Worm (Caenorhabditis elegans) whole organism, midembryonic: ENCODE measurements around the gene nhr-281.

Experiments
- T22C8.4 ChIP-seq: fragments of 200-800 bp; sonication (Bioruptor generic); IDR thresholded peaks from 2 replicates; pipeline ENCODE4 v1.3.6; 2022; ENCODE audit warnings: missing genetic modification characterization, missing compliant biosample characterization
- cog-1 ChIP-seq: sonication (generic microtip); optimal IDR thresholded peaks from 2 replicates; lab custom pipeline; 2016; ENCODE audit warnings: missing genetic modification characterization, missing compliant biosample characterization
- flt-1 ChIP-seq: fragments of 200-800 bp; sonication (Bioruptor generic); IDR thresholded peaks from 2 replicates; pipeline ENCODE4 v1.3.6; 2022; ENCODE audit warnings: missing genetic modification characterization, missing compliant biosample characterization
- klf-2 ChIP-seq: fragments of 200-800 bp; sonication (Bioruptor generic); conservative IDR thresholded peaks from 2 replicates; pipeline ENCODE4 v1.3.6; 2022; ENCODE audit warnings: missing genetic modification reagents, missing genetic modification characterization, missing compliant biosample characterization
- med-1 ChIP-seq: sonication (generic microtip); optimal IDR thresholded peaks from 2 replicates; lab custom pipeline; 2017; ENCODE audit warnings: missing genetic modification characterization, mild to moderate bottlenecking, missing compliant biosample characterization, antibody characterized with exemption, missing genetic modification reagents; ENCODE audit not compliant: insufficient read depth
- ref-1 ChIP-seq: fragments of 200-800 bp; sonication (Bioruptor generic); conservative IDR thresholded peaks from 2 replicates; pipeline ENCODE4 v1.3.6; 2022; ENCODE audit warnings: missing genetic modification reagents, missing genetic modification characterization, missing compliant biosample characterization
- tab-1 ChIP-seq: fragments of 200-800 bp; sonication (Bioruptor generic); IDR thresholded peaks from 2 replicates; pipeline ENCODE4 v1.3.6; 2022; ENCODE audit warnings: missing genetic modification characterization, missing compliant biosample characterization
- ztf-23 ChIP-seq: fragments of 200-800 bp; sonication (Bioruptor generic); IDR thresholded peaks from 2 replicates; pipeline ENCODE4 v1.3.6; 2022; ENCODE audit warnings: missing genetic modification reagents, missing genetic modification characterization, missing compliant biosample characterization
- ztf-29 ChIP-seq: fragments of 200-800 bp; sonication (Bioruptor generic); IDR thresholded peaks from 2 replicates; pipeline ENCODE4 v1.3.6; 2022; ENCODE audit warnings: missing genetic modification reagents, missing genetic modification characterization, missing compliant biosample characterization

Gene nhr-281

ce11 chrX:14113347-14113746, at the start of gene nhr-281:
TSS of gene nhr-281 (minus strand) at chrX:14113447.
- TF ChIP-seq klf-2 (GFP tag; lab: Robert Waterston, UW) (no peak), ztf-29 (no peak), ref-1 (GFP tag; lab: Robert Waterston, UW) (no peak), tab-1 (no peak), med-1 (GFP tag; lab: Kevin White, UChicago) (no peak), cog-1 (tag; lab: Kevin White, UChicago) (no peak), T22C8.4 (GFP tag; lab: Robert Waterston, UW) (no peak), flt-1 (no peak), ztf-23 (GFP tag; lab: Robert Waterston, UW) (no peak)

- TF ChIP-seq ztf-29, result no peak
- no peak for TF ChIP-seq med-1 (GFP tag; lab: Kevin White, UChicago)
- no peak for TF ChIP-seq ztf-23 (GFP tag; lab: Robert Waterston, UW)
- no peak for TF ChIP-seq ref-1 (GFP tag; lab: Robert Waterston, UW)
Observed at ce11 chrX:14161684-14162347, 48.6 kb upstream of the nhr-281 start, which contains the start of gene lgc-25. TSS of gene lgc-25 (minus strand) at chrX:14161734.

- TF ChIP-seq med-1 (GFP tag; lab: Kevin White, UChicago) (no peak), tab-1 (no peak), flt-1 (no peak), ztf-29 (no peak), klf-2 (GFP tag; lab: Robert Waterston, UW) (no peak), T22C8.4 (GFP tag; lab: Robert Waterston, UW) (no peak), cog-1 (tag; lab: Kevin White, UChicago) (no peak), ref-1 (GFP tag; lab: Robert Waterston, UW) (no peak), ztf-23 (GFP tag; lab: Robert Waterston, UW) (no peak)
Observed at ce11 chrX:14156913-14157312, 43.7 kb upstream of the nhr-281 start, which contains the start of gene ceh-90. TSS of gene ceh-90 (minus strand) at chrX:14157013.

ce11 chrX:14152644-14153043, 39.4 kb upstream of the nhr-281 start:
- TF ChIP-seq flt-1, result no peak
- TF ChIP-seq ztf-29, result no peak
- TF ChIP-seq ref-1 (GFP tag; lab: Robert Waterston, UW), result no peak
- no peak for TF ChIP-seq cog-1 (tag; lab: Kevin White, UChicago)
- TF ChIP-seq ztf-23 (GFP tag; lab: Robert Waterston, UW), result no peak
- no peak for TF ChIP-seq klf-2 (GFP tag; lab: Robert Waterston, UW)
- no peak for TF ChIP-seq tab-1
- no peak for TF ChIP-seq T22C8.4 (GFP tag; lab: Robert Waterston, UW)
- TF ChIP-seq med-1 (GFP tag; lab: Kevin White, UChicago), result no peak

- TF ChIP-seq tab-1, result no peak
- TF ChIP-seq cog-1 (tag; lab: Kevin White, UChicago), result no peak
- TF ChIP-seq klf-2 (GFP tag; lab: Robert Waterston, UW), result no peak
- no peak for TF ChIP-seq ztf-23 (GFP tag; lab: Robert Waterston, UW)
- TF ChIP-seq med-1 (GFP tag; lab: Kevin White, UChicago), result no peak
Observed at ce11 chrX:14147400-14147799, 34.2 kb upstream of the nhr-281 start, which contains the start of gene akt-2. TSS of gene akt-2 (plus strand) at chrX:14147700.

- TF ChIP-seq flt-1 (no peak), cog-1 (tag; lab: Kevin White, UChicago) (peak; percentile 14), tab-1 (peak; percentile 28; the same call in 1 of the 2 replicates)
Observed at ce11 chrX:14146740-14147140, 33.5 kb upstream of the nhr-281 start.

- TF ChIP-seq ztf-23 (GFP tag; lab: Robert Waterston, UW), result no peak
- TF ChIP-seq ztf-29, result no peak
- TF ChIP-seq cog-1 (tag; lab: Kevin White, UChicago), result no peak
- no peak for TF ChIP-seq med-1 (GFP tag; lab: Kevin White, UChicago)
- TF ChIP-seq klf-2 (GFP tag; lab: Robert Waterston, UW), result no peak
- TF ChIP-seq tab-1, result no peak
- no peak for TF ChIP-seq ref-1 (GFP tag; lab: Robert Waterston, UW)
- TF ChIP-seq flt-1, result no peak
- TF ChIP-seq T22C8.4 (GFP tag; lab: Robert Waterston, UW), result no peak
Observed at ce11 chrX:14145634-14146033, 32.4 kb upstream of the nhr-281 start.

- no peak for TF ChIP-seq T22C8.4 (GFP tag; lab: Robert Waterston, UW)
- no peak for TF ChIP-seq ztf-29
Observed at ce11 chrX:14141896-14142392, 28.7 kb upstream of the nhr-281 start, which contains the start of gene ceh-89. TSS of gene ceh-89 (plus strand) at chrX:14141946.

ce11 chrX:14141344-14141841, 28.1 kb upstream of the nhr-281 start:
- no peak for TF ChIP-seq tab-1
- TF ChIP-seq cog-1 (tag; lab: Kevin White, UChicago), result no peak
- TF ChIP-seq klf-2 (GFP tag; lab: Robert Waterston, UW), result no peak
- no peak for TF ChIP-seq ztf-23 (GFP tag; lab: Robert Waterston, UW)
- no peak for TF ChIP-seq T22C8.4 (GFP tag; lab: Robert Waterston, UW)
- no peak for TF ChIP-seq ztf-29
- no peak for TF ChIP-seq flt-1
- TF ChIP-seq med-1 (GFP tag; lab: Kevin White, UChicago), result no peak
- no peak for TF ChIP-seq ref-1 (GFP tag; lab: Robert Waterston, UW)

- no peak for TF ChIP-seq flt-1
- no peak for TF ChIP-seq klf-2 (GFP tag; lab: Robert Waterston, UW)
- TF ChIP-seq ztf-29, result no peak
Observed at ce11 chrX:14140040-14140439, 26.8 kb upstream of the nhr-281 start, which contains the start of gene nkat-1. TSS of gene nkat-1 (minus strand) at chrX:14140140.
